Worm (Caenorhabditis elegans): ENCODE measurements around the gene T06E6.10.
A peak's percentile ranks its signal among the peaks of the same experiment; 100 is the strongest.

The T06E6.10 gene

ce11 chrV:15380857-15381256 is 37.1 kb upstream of the T06E6.10 start, which contains the start of gene dhs-23:
Gene dhs-23 (plus strand): TSS chrV:15381219.
- no peak for TF ChIP-seq Y55F3AM.14 (GFP tag; optimal IDR thresholded peaks at IDR 0.05)
- peak; percentile 1 for TF ChIP-seq fos-1 (tag; optimal IDR thresholded peaks at IDR 0.05)

ce11 chrV:15383739-15384138 is 34.2 kb upstream of the T06E6.10 start, which contains the start of gene str-88:
Gene str-88 (minus strand): TSS chrV:15383839.
- TF ChIP-seq ztf-1 (GFP tag; conservative IDR thresholded peaks at IDR 0.05): no peak
- no peak for TF ChIP-seq lsy-2 (tag; optimal IDR thresholded peaks at IDR 0.05)
- TF ChIP-seq unc-39 (tag; optimal IDR thresholded peaks at IDR 0.05): no peak

DNA sequence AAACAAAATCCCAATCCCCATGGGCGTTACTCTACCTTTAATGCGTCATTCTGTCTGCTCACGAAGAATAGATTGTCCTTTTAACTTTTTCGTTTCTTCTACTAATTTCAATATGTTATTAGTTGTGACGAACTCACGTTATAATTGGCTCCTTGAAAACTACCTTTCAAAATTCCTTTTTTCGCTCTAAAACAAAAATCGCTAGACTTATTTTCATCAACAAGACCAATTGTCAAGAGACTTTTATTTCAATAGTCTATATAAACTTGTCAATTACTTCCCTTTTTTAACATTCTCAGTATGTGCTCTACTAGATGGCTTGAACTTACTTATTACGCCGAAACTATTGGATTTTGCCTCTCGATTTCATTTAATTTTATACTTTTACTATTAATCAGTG is 33.2 kb upstream of the T06E6.10 start, which contains the start of gene str-102:
str-102 (plus strand) TSS at position 301 of the 400 bp plus-strand sequence.
- TF ChIP-seq lsy-2 (tag; optimal IDR thresholded peaks at IDR 0.05) (no peak), ztf-4 (tag; optimal IDR thresholded peaks at IDR 0.05) (no peak), blmp-1 (tag; optimal IDR thresholded peaks at IDR 0.05; ENCODE audit: insufficient read depth) (no peak), aly-2 (tag; optimal IDR thresholded peaks at IDR 0.05) (no peak), peb-1 (tag; optimal IDR thresholded peaks at IDR 0.05) (no peak), unc-39 (tag; optimal IDR thresholded peaks at IDR 0.05) (no peak)

DNA sequence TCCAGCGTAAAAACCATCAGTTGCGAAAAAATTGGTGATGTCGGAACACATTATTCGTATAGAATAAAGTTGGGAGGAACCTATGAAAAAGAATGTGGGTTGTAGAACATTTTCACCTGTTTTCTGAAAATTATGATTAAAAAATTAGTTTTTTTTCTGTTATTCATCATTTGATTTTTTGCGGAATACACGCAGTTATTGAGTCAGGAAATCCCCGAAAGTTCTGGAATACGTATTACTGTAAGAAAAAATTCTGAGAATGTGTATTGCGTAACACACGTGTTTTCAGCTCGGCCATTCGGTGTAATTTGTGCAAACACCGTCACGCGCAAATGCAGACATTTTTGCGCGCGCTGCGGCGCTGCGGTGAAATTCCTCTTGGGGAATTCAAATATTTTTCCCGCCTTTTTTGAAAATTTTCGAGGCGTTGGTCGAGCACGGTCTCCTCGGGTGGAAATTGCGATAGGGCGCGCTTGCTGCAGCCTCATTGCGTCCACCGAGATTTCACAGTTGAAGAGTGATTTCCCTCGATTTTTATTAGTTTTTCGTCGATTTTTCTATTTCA is 29.0 kb upstream of the T06E6.10 start, which contains the start of gene srh-170:
srh-170 (minus strand) TSS at position 51 of the 565 bp plus-strand sequence.
- no peak for TF ChIP-seq ztf-1 (GFP tag; conservative IDR thresholded peaks at IDR 0.05)
- no peak for TF ChIP-seq mbf-1 (tag; optimal IDR thresholded peaks at IDR 0.05)
- TF ChIP-seq egl-27 (tag; optimal IDR thresholded peaks at IDR 0.05): no peak
- TF ChIP-seq unc-39 (tag; optimal IDR thresholded peaks at IDR 0.05): no peak
- no peak for TF ChIP-seq fos-1 (tag; optimal IDR thresholded peaks at IDR 0.05)
- no peak for TF ChIP-seq dmd-4 (tag; optimal IDR thresholded peaks at IDR 0.05)
- no peak for TF ChIP-seq ceh-16 (tag; optimal IDR thresholded peaks at IDR 0.05)
- no peak for TF ChIP-seq nhr-25 (tag; optimal IDR thresholded peaks at IDR 0.05)
- no peak for TF ChIP-seq lin-39 (tag; optimal IDR thresholded peaks at IDR 0.05)
- TF ChIP-seq R02D3.7 (tag; optimal IDR thresholded peaks at IDR 0.05): no peak
- TF ChIP-seq skn-1 (tag; optimal IDR thresholded peaks at IDR 0.05): no peak
- TF ChIP-seq nhr-6 (tag; optimal IDR thresholded peaks at IDR 0.05): no peak
- TF ChIP-seq nhr-10 (tag; optimal IDR thresholded peaks at IDR 0.05): no peak
- no peak for TF ChIP-seq sem-4 (tag; optimal IDR thresholded peaks at IDR 0.05)
- TF ChIP-seq lin-11 (tag; optimal IDR thresholded peaks at IDR 0.05): no peak
- no peak for TF ChIP-seq ama-1 (optimal IDR thresholded peaks at IDR 0.05)
- TF ChIP-seq unc-55 (GFP tag; optimal IDR thresholded peaks at IDR 0.05): no peak
- no peak for TF ChIP-seq ztf-11 (tag; optimal IDR thresholded peaks at IDR 0.05)
- TF ChIP-seq nhr-237 (tag; optimal IDR thresholded peaks at IDR 0.05): no peak

DNA sequence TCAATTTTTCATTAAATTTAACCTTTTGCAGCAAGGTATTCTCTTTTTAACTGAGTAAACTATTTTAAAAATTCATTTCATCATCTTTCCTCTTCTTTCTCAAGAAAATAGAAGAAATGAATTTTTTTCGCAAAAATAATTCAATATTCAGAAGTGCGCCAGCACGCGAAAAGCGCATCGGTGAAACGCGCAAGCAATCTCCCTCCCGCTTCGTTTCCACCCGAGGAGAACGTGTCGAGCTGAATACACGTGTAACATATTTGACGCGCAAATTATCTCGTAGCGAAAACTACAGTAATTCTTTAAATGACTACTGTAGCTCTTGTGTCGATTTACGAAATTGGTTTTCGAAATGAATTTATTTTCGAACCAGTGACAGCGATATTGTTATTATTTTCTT is 25.9 kb upstream of the T06E6.10 start:
- no peak for TF ChIP-seq nhr-21 (tag; optimal IDR thresholded peaks at IDR 0.05)
- TF ChIP-seq fos-1 (tag; optimal IDR thresholded peaks at IDR 0.05): no peak
- no peak for TF ChIP-seq unc-39 (tag; optimal IDR thresholded peaks at IDR 0.05)
- no peak for TF ChIP-seq mdl-1 (tag; optimal IDR thresholded peaks at IDR 0.05)
- no peak for TF ChIP-seq nhr-12 (tag; optimal IDR thresholded peaks at IDR 0.05)
- TF ChIP-seq gmeb-1 (tag; optimal IDR thresholded peaks at IDR 0.05): no peak
- no peak for TF ChIP-seq nhr-25 (tag; optimal IDR thresholded peaks at IDR 0.05)
- TF ChIP-seq crh-2 (tag; optimal IDR thresholded peaks at IDR 0.05): no peak
- no peak for TF ChIP-seq peb-1 (tag; optimal IDR thresholded peaks at IDR 0.05)

DNA sequence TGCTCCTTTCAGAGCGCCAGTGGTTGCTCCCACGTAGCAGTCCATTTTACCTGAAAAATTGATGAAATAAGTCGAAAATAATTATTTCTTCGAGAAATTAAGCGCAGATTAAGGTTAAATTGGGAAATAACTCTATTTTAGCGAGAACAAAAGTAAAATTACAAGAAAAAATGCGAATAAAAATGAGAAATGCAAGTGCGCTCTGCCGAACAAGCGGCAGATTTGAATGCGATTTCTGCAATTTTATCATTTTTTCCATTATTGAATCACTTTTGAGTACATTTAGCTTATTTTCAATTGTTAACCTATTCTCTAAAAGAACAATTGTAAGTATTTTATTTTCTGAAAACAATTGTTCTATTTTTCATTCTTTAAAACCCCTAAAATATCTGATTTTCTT is 23.0 kb upstream of the T06E6.10 start, which contains the start of gene T06E6.1:
T06E6.1 (minus strand) TSS at position 56 of the 400 bp plus-strand sequence.
- peak; percentile 28 for TF ChIP-seq lin-13 (GFP tag; optimal IDR thresholded peaks at IDR 0.05)
- peak; percentile 5 for TF ChIP-seq unc-55 (GFP tag; optimal IDR thresholded peaks at IDR 0.05)
- TF ChIP-seq zag-1 (tag; optimal IDR thresholded peaks at IDR 0.05): no peak
- peak; percentile 68 for TF ChIP-seq gmeb-1 (tag; optimal IDR thresholded peaks at IDR 0.05)
- TF ChIP-seq lsy-2 (tag; optimal IDR thresholded peaks at IDR 0.05): peak in 1 of 2 experiments; percentile 23

Data from whole organism, L2 larva.